Fruit fly (Drosophila melanogaster) whole organism, pupa: ENCODE results near the gene CG46513.
"Not testable (repeated sequence)": the region's sequence is repeated elsewhere in the genome, so short reads cannot be mapped to it uniquely, and the experiment has no call there.

ENCODE experiments used
- D1 ChIP-seq: fragments of 200-800 bp; sonication (Bioruptor generic); optimal IDR thresholded peaks from 2 replicates; lab custom pipeline; 2018; ENCODE audit warnings: missing biosample characterization, mild to moderate bottlenecking, missing genetic modification characterization, moderate library complexity
- Snoo ChIP-seq: fragments of 200-800 bp; sonication (Bioruptor generic); optimal IDR thresholded peaks from 3 replicates; lab custom pipeline; 2017; ENCODE audit warnings: missing biosample characterization, mild to moderate bottlenecking, missing genetic modification characterization, inconsistent platforms

- not testable (repeated sequence) for TF ChIP-seq Snoo, D1 (tag; lab: Kevin White, UChicago)
Measured at dm6 chrX:22172341-22172740, 19.7 kb upstream of the CG46513 start, which contains the start of gene CG46509.
